Fruit fly (Drosophila melanogaster): ENCODE data around the gene CG5885.

CG5885 gene

dm6 chr2L:9963603-9964042 is 45.5 kb upstream of the CG5885 start, which contains the start of gene CG5850 (continued):
- TF ChIP-seq ftz-f1 (GFP tag; optimal IDR thresholded peaks at IDR 0.05) (no peak), cg (GFP tag; optimal IDR thresholded peaks at IDR 0.05) (no peak), sc (optimal IDR thresholded peaks at IDR 0.05) (no peak), sc (GFP tag; optimal IDR thresholded peaks at IDR 0.05) (no peak), fu2 (GFP tag; optimal IDR thresholded peaks at IDR 0.05) (no peak), kni (GFP tag; optimal IDR thresholded peaks at IDR 0.05) (no peak), CG12104 (GFP tag; optimal IDR thresholded peaks at IDR 0.05) (no peak), CG3838 (GFP tag; optimal IDR thresholded peaks at IDR 0.05) (no peak), chm (GFP tag; IDR thresholded peaks at IDR 0.05) (no peak), Mes4 (GFP tag; optimal IDR thresholded peaks at IDR 0.05) (no peak), CG7556 (GFP tag; optimal IDR thresholded peaks at IDR 0.05) (no peak), ato (GFP tag; IDR thresholded peaks at IDR 0.05; ENCODE audit: partially characterized antibody) (no peak), abd-A (tag; optimal IDR thresholded peaks at IDR 0.05) (no peak), rib (GFP tag; IDR thresholded peaks at IDR 0.05) (no peak), Nf-YB (GFP tag; optimal IDR thresholded peaks at IDR 0.05) (peak; percentile 3), CG31224 (GFP tag; IDR thresholded peaks at IDR 0.05) (no peak), sisA (GFP tag; IDR thresholded peaks at IDR 0.05) (no peak), nerfin-1 (tag; optimal IDR thresholded peaks at IDR 0.05) (peak; percentile 11), E2f1 (GFP tag; IDR thresholded peaks at IDR 0.05) (no peak), scrt (GFP tag; optimal IDR thresholded peaks at IDR 0.05) (peak; percentile 26), grn (GFP tag; optimal IDR thresholded peaks at IDR 0.05) (no peak), pita (GFP tag; optimal IDR thresholded peaks at IDR 0.05) (no peak), ab (GFP tag; optimal IDR thresholded peaks at IDR 0.05) (no peak), CG9817 (tag; optimal IDR thresholded peaks at IDR 0.05) (no peak), cas (GFP tag; IDR thresholded peaks at IDR 0.05) (no peak), MESR4 (GFP tag; optimal IDR thresholded peaks at IDR 0.05) (peak; percentile 84), CG17612 (GFP tag; IDR thresholded peaks at IDR 0.05) (no peak), Drgx (GFP tag; IDR thresholded peaks at IDR 0.05) (no peak), CG8924 (tag; optimal IDR thresholded peaks at IDR 0.05) (peak; percentile 31), CG4282 (GFP tag; optimal IDR thresholded peaks at IDR 0.05) (no peak), jumu (GFP tag; optimal IDR thresholded peaks at IDR 0.05) (no peak), CG11398 (GFP tag; optimal IDR thresholded peaks at IDR 0.05) (no peak), CG32772 (GFP tag; IDR thresholded peaks at IDR 0.05) (no peak), mam (GFP tag; optimal IDR thresholded peaks at IDR 0.05) (no peak), H15 (GFP tag; IDR thresholded peaks at IDR 0.05) (no peak), tap (tag; optimal IDR thresholded peaks at IDR 0.05) (no peak), CG11247 (GFP tag; IDR thresholded peaks at IDR 0.05) (no peak), Dfd (GFP tag; optimal IDR thresholded peaks at IDR 0.05) (no peak), CG11093 (GFP tag; IDR thresholded peaks at IDR 0.05) (no peak), Sry-δ (GFP tag; optimal IDR thresholded peaks at IDR 0.05) (no peak), CG2199 (GFP tag; IDR thresholded peaks at IDR 0.05) (no peak), sim (GFP tag; IDR thresholded peaks at IDR 0.05) (no peak), CG3726 (GFP tag; IDR thresholded peaks at IDR 0.05) (no peak), Sin3A (optimal IDR thresholded peaks at IDR 0.05) (no peak), row (GFP tag; IDR thresholded peaks at IDR 0.05) (peak; percentile 71), Pdp1 (GFP tag; optimal IDR thresholded peaks at IDR 0.05) (no peak), CG8359 (GFP tag; optimal IDR thresholded peaks at IDR 0.05; ENCODE audit: borderline replicate concordance) (no peak), pros (GFP tag; optimal IDR thresholded peaks at IDR 0.05) (no peak), B-H2 (GFP tag; optimal IDR thresholded peaks at IDR 0.05) (no peak), CG11696 (GFP tag; IDR thresholded peaks at IDR 0.05) (no peak), CG8388 (GFP tag; optimal IDR thresholded peaks at IDR 0.05) (peak; percentile 4), CG32767 (GFP tag; IDR thresholded peaks at IDR 0.05) (no peak), Lhr (GFP tag; optimal IDR thresholded peaks at IDR 0.05) (no peak)
